Worm (Caenorhabditis elegans): ENCODE data around the gene mtrr-1.

mtrr-1 gene

ce11 chrII:9283668-9284357 lies 2.0 kb upstream of the mtrr-1 start (continued):
- TF ChIP-seq jun-1 (tag; optimal IDR thresholded peaks at IDR 0.05) (peak; percentile 73), fkh-8 (tag; optimal IDR thresholded peaks at IDR 0.05) (peak; percentile 33), fos-1 (tag; optimal IDR thresholded peaks at IDR 0.05) (no peak), skn-1 (tag; optimal IDR thresholded peaks at IDR 0.05) (peak; percentile 66), zag-1 (tag; optimal IDR thresholded peaks at IDR 0.05) (no peak), xbp-1 (tag; optimal IDR thresholded peaks at IDR 0.05) (peak; percentile 53), snu-23 (GFP tag; optimal IDR thresholded peaks at IDR 0.05) (peak; percentile 86), efl-1 (optimal IDR thresholded peaks at IDR 0.05) (peak in 1 of 2 experiments; percentile 37), efl-1 (GFP tag; optimal IDR thresholded peaks at IDR 0.05 in 1 of 2) (peak in 1 of 2 experiments; percentile 63), lin-35 (GFP tag; optimal IDR thresholded peaks at IDR 0.05) (peak; percentile 28 to 72), lsy-2 (tag; optimal IDR thresholded peaks at IDR 0.05) (peak; percentile 78 to 87), nhr-90 (tag; optimal IDR thresholded peaks at IDR 0.05; ENCODE audit: poor library complexity) (peak; percentile 68), irx-1 (tag; optimal IDR thresholded peaks at IDR 0.05) (peak; percentile 57), nhr-11 (tag; optimal IDR thresholded peaks at IDR 0.05) (peak; percentile 79), nhr-71 (tag; optimal IDR thresholded peaks at IDR 0.05) (peak; percentile 95), vab-15 (tag; optimal IDR thresholded peaks at IDR 0.05) (peak; percentile 46), elt-3 (tag; optimal IDR thresholded peaks at IDR 0.05) (peak in 2 of 6 experiments; percentile 88 to 97), swsn-7 (tag; optimal IDR thresholded peaks at IDR 0.05) (peak; percentile 64), ztf-4 (tag; optimal IDR thresholded peaks at IDR 0.05) (peak; percentile 48), zip-4 (GFP tag; optimal IDR thresholded peaks at IDR 0.05) (peak; percentile 29), grh-1 (GFP tag; IDR thresholded peaks at IDR 0.05) (peak; percentile 46), ztf-11 (tag; optimal IDR thresholded peaks at IDR 0.05) (no peak), lir-3 (tag; optimal IDR thresholded peaks at IDR 0.05; ENCODE audit: poor library complexity) (peak; percentile 69), mab-9 (GFP tag; IDR thresholded peaks at IDR 0.05) (no peak), lin-13 (GFP tag; optimal IDR thresholded peaks at IDR 0.05) (peak; percentile 69), mdl-1 (tag; optimal IDR thresholded peaks at IDR 0.05) (peak in 1 of 2 experiments; percentile 98), lin-39 (tag; optimal IDR thresholded peaks at IDR 0.05) (peak; percentile 87)

ce11 chrII:9284358-9285170 lies 1.2 kb upstream of the mtrr-1 start:
- TF ChIP-seq mep-1 (tag; optimal IDR thresholded peaks at IDR 0.05) = peak; percentile 26
- TF ChIP-seq dpl-1 (GFP tag; optimal IDR thresholded peaks at IDR 0.05) = no peak
- peak; percentile 5 for TF ChIP-seq jun-1 (tag; optimal IDR thresholded peaks at IDR 0.05)
- peak; percentile 42 for TF ChIP-seq blmp-1 (tag; optimal IDR thresholded peaks at IDR 0.05)
- peak in 2 of 6 experiments; percentile 40 to 47 for TF ChIP-seq elt-3 (tag; optimal IDR thresholded peaks at IDR 0.05)
- no peak for TF ChIP-seq pax-3 (tag; optimal IDR thresholded peaks at IDR 0.05)
- no peak for TF ChIP-seq egl-27 (tag; optimal IDR thresholded peaks at IDR 0.05)
- no peak for TF ChIP-seq nhr-237 (tag; optimal IDR thresholded peaks at IDR 0.05)
- TF ChIP-seq lin-15B (tag; optimal IDR thresholded peaks at IDR 0.05) = no peak
- peak in 1 of 2 experiments; percentile 55 for TF ChIP-seq lsy-2 (tag; optimal IDR thresholded peaks at IDR 0.05)
- TF ChIP-seq isw-1 (GFP tag; IDR thresholded peaks at IDR 0.05) = no peak
- no peak for TF ChIP-seq efl-1 (optimal IDR thresholded peaks at IDR 0.05)
- peak in 1 of 2 experiments; percentile 64 for TF ChIP-seq efl-1 (GFP tag; optimal IDR thresholded peaks at IDR 0.05 in 1 of 2)
- peak; percentile 21 for TF ChIP-seq rnt-1 (tag; optimal IDR thresholded peaks at IDR 0.05)
- TF ChIP-seq efl-3 (GFP tag; optimal IDR thresholded peaks at IDR 0.05) = peak; percentile 25
- peak; percentile 16 for TF ChIP-seq lin-14 (GFP tag; optimal IDR thresholded peaks at IDR 0.05)
- TF ChIP-seq ceh-63 (GFP tag; optimal IDR thresholded peaks at IDR 0.05) = no peak
- TF ChIP-seq unc-86 (tag; optimal IDR thresholded peaks at IDR 0.05) = no peak
- TF ChIP-seq nhr-85 (tag) = peak; percentile 66
- no peak for TF ChIP-seq snpc-4 (tag; optimal IDR thresholded peaks at IDR 0.05)

Data from whole organism, L1 larva.